Fruit fly (Drosophila melanogaster) whole organism, embryonic: ENCODE results near the gene Tpr2.

Experiments
- BEAF-32 ChIP-seq: fragments of 200-800 bp; sonication (Bioruptor generic); optimal IDR thresholded peaks from 3 replicates; lab custom pipeline; 2017; ENCODE audit warnings: missing biosample characterization, missing genetic modification characterization, mild to moderate bottlenecking, moderate library complexity, missing genetic modification reagents
- CG10267 ChIP-seq: fragments of 200-800 bp; sonication (Bioruptor generic); optimal IDR thresholded peaks from 2 replicates; lab custom pipeline; 2018; ENCODE audit warnings: missing biosample characterization, mild to moderate bottlenecking, missing genetic modification characterization, moderate library complexity
- CG10274 ChIP-seq: fragments of 200-800 bp; sonication (Bioruptor generic); optimal IDR thresholded peaks from 3 replicates; lab custom pipeline; 2017; ENCODE audit warnings: missing biosample characterization, mild to moderate bottlenecking, missing genetic modification characterization
- CG10321 ChIP-seq: fragments of 200-800 bp; sonication (Bioruptor generic); IDR thresholded peaks from 2 replicates; pipeline ENCODE4 v1.3.6; 2022; ENCODE audit warnings: missing biosample characterization, missing genetic modification characterization
- CG11247 ChIP-seq: fragments of 200-800 bp; sonication (Bioruptor generic); IDR thresholded peaks from 2 replicates; pipeline ENCODE4 v1.3.6; 2022; ENCODE audit warnings: missing biosample characterization, missing genetic modification characterization
- CG11723 ChIP-seq: fragments of 200-800 bp; sonication (Bioruptor generic); optimal IDR thresholded peaks from 2 replicates; lab custom pipeline; 2017; ENCODE audit warnings: missing biosample characterization, mild to moderate bottlenecking, missing genetic modification characterization
- CG12219 ChIP-seq: fragments of 200-800 bp; sonication (Bioruptor generic); optimal IDR thresholded peaks from 3 replicates; lab custom pipeline; 2018; ENCODE audit warnings: missing biosample characterization, mild to moderate bottlenecking, missing genetic modification characterization
- CG13296 ChIP-seq: fragments of 200-800 bp; sonication (Bioruptor generic); optimal IDR thresholded peaks from 3 replicates; lab custom pipeline; 2018; ENCODE audit warnings: missing biosample characterization, mild to moderate bottlenecking, missing genetic modification characterization
- CG14667 ChIP-seq: fragments of 200-800 bp; sonication (Bioruptor generic); IDR thresholded peaks from 2 replicates; pipeline ENCODE4 v1.3.6; 2022; ENCODE audit warnings: missing biosample characterization, missing genetic modification characterization
- CG14710 ChIP-seq: fragments of 200-800 bp; sonication (Bioruptor generic); optimal IDR thresholded peaks from 3 replicates; lab custom pipeline; 2019; ENCODE audit warnings: missing biosample characterization, mild to moderate bottlenecking, missing genetic modification characterization, moderate library complexity
- CG1529 ChIP-seq: fragments of 200-800 bp; sonication (Bioruptor generic); optimal IDR thresholded peaks from 3 replicates; lab custom pipeline; 2018; ENCODE audit warnings: missing biosample characterization, missing genetic modification characterization
- CG15514 ChIP-seq: fragments of 200-800 bp; sonication (Bioruptor generic); optimal IDR thresholded peaks from 3 replicates; lab custom pipeline; 2017; ENCODE audit warnings: missing biosample characterization, missing genetic modification characterization, mild to moderate bottlenecking, moderate library complexity, missing genetic modification reagents
- CG17612 ChIP-seq: fragments of 200-800 bp; sonication (Bioruptor generic); IDR thresholded peaks from 2 replicates; pipeline ENCODE4 v1.3.6; 2022; ENCODE audit warnings: missing biosample characterization, missing genetic modification characterization
- CG3065 ChIP-seq: fragments of 200-800 bp; sonication (Bioruptor generic); optimal IDR thresholded peaks from 2 replicates; lab custom pipeline; 2016; ENCODE audit warnings: missing biosample characterization, missing genetic modification characterization
- CG32767 ChIP-seq: fragments of 200-800 bp; sonication (Bioruptor generic); IDR thresholded peaks from 2 replicates; pipeline ENCODE4 v1.3.6; 2022; ENCODE audit warnings: missing biosample characterization, missing genetic modification characterization
- CG34224 ChIP-seq: fragments of 200-800 bp; sonication (Bioruptor generic); IDR thresholded peaks from 3 replicates; pipeline ENCODE4 v1.3.6; 2022; ENCODE audit warnings: missing biosample characterization, missing genetic modification characterization; ENCODE audit not compliant: partially characterized antibody
- CG5180 ChIP-seq: fragments of 200-800 bp; sonication (Bioruptor generic); optimal IDR thresholded peaks from 3 replicates; lab custom pipeline; 2017; ENCODE audit warnings: missing biosample characterization, missing genetic modification characterization, mild to moderate bottlenecking, moderate library complexity, missing genetic modification reagents
- CG6765 ChIP-seq: fragments of 200-800 bp; sonication (Bioruptor generic); optimal IDR thresholded peaks from 3 replicates; lab custom pipeline; 2017; ENCODE audit warnings: missing biosample characterization, mild to moderate bottlenecking, missing genetic modification characterization
- CG6791 ChIP-seq: fragments of 200-800 bp; sonication (Bioruptor generic); IDR thresholded peaks from 3 replicates; pipeline ENCODE4 v1.3.6; 2022; ENCODE audit warnings: missing biosample characterization, missing genetic modification characterization; ENCODE audit not compliant: partially characterized antibody
- CG8924 ChIP-seq: fragments of 200-800 bp; optimal IDR thresholded peaks from 3 replicates; lab custom pipeline; 2019; ENCODE audit warnings: missing biosample characterization, mild to moderate bottlenecking, missing genetic modification characterization, moderate library complexity
- CTCF ChIP-seq: fragments of 200-800 bp; sonication (Bioruptor generic); optimal IDR thresholded peaks from 2 replicates; lab custom pipeline; 2017; ENCODE audit warnings: missing biosample characterization, mild to moderate bottlenecking, missing genetic modification characterization, moderate library complexity
- CkIIα-i1 ChIP-seq: fragments of 200-800 bp; sonication (Bioruptor generic); IDR thresholded peaks from 2 replicates; pipeline ENCODE4 v1.3.6; 2022; ENCODE audit warnings: missing biosample characterization, missing genetic modification characterization
- Dip2 ChIP-seq: fragments of 200-800 bp; sonication (Bioruptor generic); IDR thresholded peaks from 2 replicates; pipeline ENCODE4 v1.3.6; 2022; ENCODE audit warnings: missing biosample characterization, missing genetic modification characterization
- E2f2 ChIP-seq: fragments of 200-800 bp; sonication (Bioruptor generic); IDR thresholded peaks from 2 replicates; pipeline ENCODE4 v1.3.6; 2022; ENCODE audit warnings: missing biosample characterization, missing genetic modification characterization
- Eip74EF ChIP-seq, 2 experiments: fragments of 200-800 bp in 1 of 2; fragments of >200 bp in 1 of 2; sonication (Bioruptor generic) in 1 of 2; optimal IDR thresholded peaks; 2 replicates each; lab custom pipeline; 2017 to 2019; ENCODE audit warnings: missing biosample characterization in 2 of 2, missing genetic modification characterization in 2 of 2, mild to moderate bottlenecking in 1 of 2, moderate library complexity in 1 of 2
- Ets65A ChIP-seq: fragments of 200-800 bp; sonication (Bioruptor generic); peaks from one replicate; lab custom pipeline; 2016; ENCODE audit warnings: missing biosample characterization, missing genetic modification characterization
- NC2α ChIP-seq: fragments of 200-800 bp; sonication (Bioruptor generic); optimal IDR thresholded peaks from 2 replicates; lab custom pipeline; 2016; ENCODE audit warnings: missing biosample characterization, missing genetic modification characterization
- NK7.1 ChIP-seq: fragments of 200-800 bp; sonication (Bioruptor generic); optimal IDR thresholded peaks from 3 replicates; lab custom pipeline; 2016; ENCODE audit warnings: missing biosample characterization, missing genetic modification characterization
- Oaz ChIP-seq: fragments of 200-800 bp; sonication (Bioruptor generic); IDR thresholded peaks from 2 replicates; pipeline ENCODE4 v1.3.6; 2022; ENCODE audit warnings: missing biosample characterization, missing genetic modification characterization
- Six4 ChIP-seq: fragments of 200-800 bp; sonication (Bioruptor generic); optimal IDR thresholded peaks from 2 replicates; lab custom pipeline; 2016; ENCODE audit warnings: missing biosample characterization, missing genetic modification characterization
- Sox102F ChIP-seq: fragments of 200-800 bp; sonication (Bioruptor generic); optimal IDR thresholded peaks from 2 replicates; lab custom pipeline; 2018; ENCODE audit warnings: missing biosample characterization, mild to moderate bottlenecking, missing genetic modification characterization, moderate library complexity
- Xrp1 ChIP-seq: fragments of 200-800 bp; sonication (Bioruptor generic); IDR thresholded peaks from 2 replicates; pipeline ENCODE4 v1.3.6; 2022; ENCODE audit warnings: missing biosample characterization, missing genetic modification characterization
- cas ChIP-seq: fragments of 200-800 bp; sonication (Bioruptor generic); IDR thresholded peaks from 2 replicates; pipeline ENCODE4 v1.3.6; 2022; ENCODE audit warnings: missing biosample characterization, missing genetic modification characterization
- corto ChIP-seq: fragments of 200-800 bp; sonication (Bioruptor generic); optimal IDR thresholded peaks from 2 replicates; lab custom pipeline; 2016; ENCODE audit warnings: missing biosample characterization, mild to moderate bottlenecking, missing genetic modification characterization, moderate library complexity
- disco-r ChIP-seq: fragments of 200-800 bp; sonication (Bioruptor generic); optimal IDR thresholded peaks from 2 replicates; lab custom pipeline; 2016; ENCODE audit warnings: missing biosample characterization, missing genetic modification characterization
- eve ChIP-seq, 2 experiments: fragments of >200 bp; optimal IDR thresholded peaks; 2 replicates each; lab custom pipeline; 2017; ENCODE audit warnings: missing biosample characterization in 2 of 2, missing genetic modification characterization in 2 of 2
- fd3F ChIP-seq: fragments of 200-800 bp; sonication (Bioruptor generic); optimal IDR thresholded peaks from 2 replicates; lab custom pipeline; 2018; ENCODE audit warnings: missing biosample characterization, mild to moderate bottlenecking, missing genetic modification characterization, moderate library complexity
- gro ChIP-seq: fragments of 200-800 bp; sonication (Bioruptor generic); optimal IDR thresholded peaks from 2 replicates; lab custom pipeline; 2016; ENCODE audit warnings: missing biosample characterization, missing genetic modification characterization
- gt ChIP-seq: fragments of 200-800 bp; sonication (Bioruptor generic); IDR thresholded peaks from 2 replicates; pipeline ENCODE4 v1.3.6; 2022; ENCODE audit warnings: missing biosample characterization, missing genetic modification characterization
- hth ChIP-seq: fragments of >200 bp; optimal IDR thresholded peaks from 2 replicates; lab custom pipeline; 2017; ENCODE audit warnings: inconsistent platforms
- oc ChIP-seq: fragments of 200-800 bp; sonication (Bioruptor generic); optimal IDR thresholded peaks from 2 replicates; lab custom pipeline; 2018; ENCODE audit warnings: missing biosample characterization, mild to moderate bottlenecking, missing genetic modification characterization, moderate library complexity
- ranshi ChIP-seq: fragments of 200-800 bp; sonication (Bioruptor generic); IDR thresholded peaks from 2 replicates; pipeline ENCODE4 v1.3.6; 2022; ENCODE audit warnings: missing biosample characterization, missing genetic modification characterization
- scrt ChIP-seq: fragments of 200-800 bp; sonication (Bioruptor generic); optimal IDR thresholded peaks from 2 replicates; lab custom pipeline; 2018; ENCODE audit warnings: missing biosample characterization, mild to moderate bottlenecking, missing genetic modification characterization, moderate library complexity
- sd ChIP-seq: fragments of 200-800 bp; sonication (Bioruptor generic); optimal IDR thresholded peaks from 3 replicates; lab custom pipeline; 2018; ENCODE audit warnings: missing biosample characterization, mild to moderate bottlenecking, missing genetic modification characterization, moderate library complexity
- sens ChIP-seq: fragments of 200-800 bp; sonication (Bioruptor generic); peaks from one replicate; lab custom pipeline; 2016; ENCODE audit warnings: missing biosample characterization, missing genetic modification characterization
- tap ChIP-seq: fragments of 200-800 bp; optimal IDR thresholded peaks from 3 replicates; lab custom pipeline; 2019; ENCODE audit warnings: missing biosample characterization, mild to moderate bottlenecking, missing genetic modification characterization, moderate library complexity
- tgo ChIP-seq: fragments of 200-800 bp; sonication (Bioruptor generic); IDR thresholded peaks from 3 replicates; pipeline ENCODE4 v1.3.6; 2022; ENCODE audit warnings: missing biosample characterization, missing genetic modification characterization
- tup ChIP-seq: fragments of 200-800 bp; sonication (Bioruptor generic); optimal IDR thresholded peaks from 2 replicates; lab custom pipeline; 2016; ENCODE audit warnings: missing biosample characterization, mild to moderate bottlenecking, missing genetic modification characterization, moderate library complexity
- tx ChIP-seq: fragments of 200-800 bp; sonication (Bioruptor generic); optimal IDR thresholded peaks from 2 replicates; lab custom pipeline; 2016; ENCODE audit warnings: missing biosample characterization, missing genetic modification characterization
- unpg ChIP-seq: fragments of 200-800 bp; sonication (Bioruptor generic); optimal IDR thresholded peaks from 3 replicates; lab custom pipeline; 2018; ENCODE audit warnings: missing biosample characterization, mild to moderate bottlenecking, missing genetic modification characterization, moderate library complexity
- wek ChIP-seq: fragments of 200-800 bp; sonication (Bioruptor generic); optimal IDR thresholded peaks from 3 replicates; lab custom pipeline; 2018; ENCODE audit warnings: missing biosample characterization, mild to moderate bottlenecking, missing genetic modification characterization, moderate library complexity

Gene Tpr2

dm6 chr2L:16534174-16534835, 43.0 kb downstream of the Tpr2 start (continued):
- TF ChIP-seq Sox102F (GFP tag; lab: Kevin White, UChicago) (no peak), hth (no peak), CG10274 (GFP tag; lab: Kevin White, UChicago) (no peak), CG8924 (tag; lab: Kevin White, UChicago) (no peak), tap (tag; lab: Kevin White, UChicago) (no peak), sens (GFP tag; lab: Kevin White, UChicago) (peak; percentile 77), BEAF-32 (no peak), CG5180 (GFP tag; lab: Kevin White, UChicago) (peak; percentile 18), unpg (peak; percentile 19), CG34224 (GFP tag; lab: Robert Waterston, UW) (no peak), CG10267 (tag; lab: Kevin White, UChicago) (no peak), CG6765 (GFP tag; lab: Kevin White, UChicago) (peak; percentile 45), CG11247 (GFP tag; lab: Robert Waterston, UW) (peak; percentile 19; the same call in 1 of the 2 replicates), CG15514 (GFP tag; lab: Kevin White, UChicago) (peak; percentile 48), tx (GFP tag; lab: Kevin White, UChicago) (no peak), CG12219 (GFP tag; lab: Kevin White, UChicago) (peak; percentile 55), CG3065 (GFP tag; lab: Kevin White, UChicago) (peak; percentile 68), Ets65A (no peak), Six4 (GFP tag; lab: Kevin White, UChicago) (no peak), sd (peak; percentile 100), CG14710 (no peak), eve (GFP tag; optimal IDR thresholded peaks at IDR 0.05; lab: Kevin White, UChicago) (no peak), CG32767 (GFP tag; lab: Robert Waterston, UW) (no peak), NK7.1 (no peak), fd3F (GFP tag; lab: Kevin White, UChicago) (no peak), disco-r (GFP tag; lab: Kevin White, UChicago) (no peak), Xrp1 (GFP tag; lab: Robert Waterston, UW) (peak; percentile 41; the same call in 1 of the 2 replicates), CkIIα-i1 (no peak), scrt (peak; percentile 48), CG13296 (GFP tag; lab: Kevin White, UChicago) (peak; percentile 3), tgo (GFP tag; lab: Robert Waterston, UW) (no peak), CTCF (peak; percentile 20), Eip74EF (GFP tag; optimal IDR thresholded peaks at IDR 0.05; lab: Kevin White, UChicago) (peak in 1 of 2 experiments; percentile 95), cas (GFP tag; lab: Robert Waterston, UW) (no peak), NC2α (GFP tag; lab: Kevin White, UChicago) (no peak), gro (GFP tag; lab: Kevin White, UChicago) (peak; percentile 70), E2f2 (GFP tag; lab: Robert Waterston, UW) (no peak), CG17612 (no peak), Oaz (no peak), oc (tag; lab: Kevin White, UChicago) (no peak), gt (GFP tag; lab: Robert Waterston, UW) (no peak), Dip2 (GFP tag; lab: Robert Waterston, UW) (no peak), wek (peak; percentile 76), CG14667 (GFP tag; lab: Robert Waterston, UW) (no peak), CG1529 (peak; percentile 39), CG10321 (no peak), CG11723 (GFP tag; lab: Kevin White, UChicago) (peak; percentile 25), tup (GFP tag; lab: Kevin White, UChicago) (no peak), CG6791 (no peak), ranshi (GFP tag; lab: Robert Waterston, UW) (peak; percentile 23; the same call in 1 of the 2 replicates), corto (GFP tag; lab: Kevin White, UChicago) (no peak)
